Worm (Caenorhabditis elegans) whole organism, L1 larva: ENCODE results near the gene acer-1.

Source experiments
- ceh-82 ChIP-seq, 3 experiments: fragments of 150-350 bp in 1 of 3; sonication (generic microtip) in 2 of 3; optimal IDR thresholded peaks; 2 replicates each; lab custom pipeline; 2014 to 2017; ENCODE audit warnings: missing biosample characterization in 3 of 3, missing genetic modification characterization in 3 of 3
- ces-1 ChIP-seq: fragments of 150-350 bp; optimal IDR thresholded peaks from 2 replicates; lab custom pipeline; 2014; ENCODE audit warnings: missing biosample characterization, missing genetic modification reagents, missing genetic modification characterization
- egl-27 ChIP-seq, 2 experiments: fragments of 150-350 bp in 1 of 2; sonication (generic microtip); optimal IDR thresholded peaks; 3 replicates each; lab custom pipeline; 2017 to 2018; ENCODE audit warnings: missing biosample characterization in 2 of 2, missing genetic modification characterization in 2 of 2, missing genetic modification reagents in 2 of 2
- jun-1 ChIP-seq: fragments of 150-350 bp; optimal IDR thresholded peaks from 2 replicates; lab custom pipeline; 2014; ENCODE audit warnings: missing biosample characterization, missing genetic modification reagents, missing genetic modification characterization
- lin-13 ChIP-seq: fragments of 150-350 bp; optimal IDR thresholded peaks from 2 replicates; lab custom pipeline; 2014; ENCODE audit warnings: missing biosample characterization, missing genetic modification reagents, missing genetic modification characterization
- lin-15B ChIP-seq: fragments of 150-350 bp; sonication (generic microtip); optimal IDR thresholded peaks from 3 replicates; lab custom pipeline; 2014; ENCODE audit warnings: missing biosample characterization, missing genetic modification characterization
- lir-3 ChIP-seq: sonication (generic microtip); optimal IDR thresholded peaks from 2 replicates; lab custom pipeline; 2016; ENCODE audit warnings: mild to moderate bottlenecking, missing genetic modification characterization, moderate library complexity, missing compliant biosample characterization; ENCODE audit not compliant: poor library complexity
- nhr-237 ChIP-seq: fragments of 150-350 bp; optimal IDR thresholded peaks from 2 replicates; lab custom pipeline; 2014; ENCODE audit warnings: missing biosample characterization, missing genetic modification characterization
- nhr-77 ChIP-seq: fragments of 150-350 bp; optimal IDR thresholded peaks from 2 replicates; lab custom pipeline; 2014; ENCODE audit warnings: missing biosample characterization, missing genetic modification characterization
- pqm-1 ChIP-seq: sonication (generic microtip); optimal IDR thresholded peaks from 3 replicates; lab custom pipeline; 2017; ENCODE audit warnings: missing biosample characterization, missing genetic modification characterization
- skn-1 ChIP-seq: fragments of 150-350 bp; optimal IDR thresholded peaks from 2 replicates; lab custom pipeline; 2014; ENCODE audit warnings: missing biosample characterization, missing genetic modification characterization
- unc-62 ChIP-seq: fragments of 150-350 bp; optimal IDR thresholded peaks from 2 replicates; lab custom pipeline; 2014; ENCODE audit warnings: missing biosample characterization, missing genetic modification reagents, missing genetic modification characterization
- zag-1 ChIP-seq: fragments of 150-350 bp; optimal IDR thresholded peaks from 2 replicates; lab custom pipeline; 2014; ENCODE audit warnings: missing biosample characterization, missing genetic modification characterization

ce11 chrII:6893589-6894245 lies 3.5 kb upstream of the acer-1 start, which contains the start of gene adal-1:
- TF ChIP-seq ceh-82 (tag; optimal IDR thresholded peaks at IDR 0.05; lab: Kevin White, UChicago) (no peak), nhr-77 (tag; lab: Kevin White, UChicago) (no peak), nhr-237 (tag; lab: Kevin White, UChicago) (no peak), zag-1 (tag; lab: Kevin White, UChicago) (no peak), jun-1 (tag; lab: Kevin White, UChicago) (no peak), pqm-1 (tag; lab: Kevin White, UChicago) (no peak), unc-62 (no peak), skn-1 (tag; lab: Kevin White, UChicago) (no peak), lin-13 (GFP tag; lab: Kevin White, UChicago) (no peak), egl-27 (tag; optimal IDR thresholded peaks at IDR 0.05; lab: Kevin White, UChicago) (no peak), lir-3 (no peak), ces-1 (GFP tag; lab: Kevin White, UChicago) (no peak), lin-15B (tag; lab: Kevin White, UChicago) (no peak)
